Fruit fly (Drosophila melanogaster): Measurements from ENCODE around the gene Eogt.
A peak's percentile ranks its signal among the peaks of the same experiment; 100 is the strongest.

The Eogt gene

dm6 chr2L:2348479-2348878 lies 32.4 kb upstream of the Eogt start (continued):
- no peak for TF ChIP-seq Opbp (GFP tag; IDR thresholded peaks at IDR 0.05; ENCODE audit: partially characterized antibody)
- peak; percentile 82 for TF ChIP-seq CG13894 (tag; optimal IDR thresholded peaks at IDR 0.05)
- peak; percentile 62; the same call in 2 of the 3 replicates for TF ChIP-seq dysf (GFP tag; IDR thresholded peaks at IDR 0.05)
- TF ChIP-seq CG13424 (tag; optimal IDR thresholded peaks at IDR 0.05) = peak; percentile 52
- peak; percentile 24 for TF ChIP-seq nmo (GFP tag; optimal IDR thresholded peaks at IDR 0.05)
- TF ChIP-seq pan (optimal IDR thresholded peaks at IDR 0.05) = no peak
- TF ChIP-seq pan (GFP tag; optimal IDR thresholded peaks at IDR 0.05 in 1 of 2, IDR thresholded peaks at IDR 0.05 in 1 of 2) = peak in 1 of 2 experiments; percentile 48
- TF ChIP-seq NfI (GFP tag; optimal IDR thresholded peaks at IDR 0.05) = peak; percentile 42
- TF ChIP-seq pita (GFP tag; optimal IDR thresholded peaks at IDR 0.05) = no peak
- peak; percentile 50 for TF ChIP-seq CG9817 (tag; optimal IDR thresholded peaks at IDR 0.05)
- TF ChIP-seq BEAF-32 (GFP tag; optimal IDR thresholded peaks at IDR 0.05) = no peak
- peak; percentile 7 for TF ChIP-seq CG12071 (GFP tag; optimal IDR thresholded peaks at IDR 0.05)
- TF ChIP-seq CG3726 (GFP tag; IDR thresholded peaks at IDR 0.05) = 0 out of 3 replicates have a peak, but pooled peaks have one; percentile 47
- TF ChIP-seq CG31441 (GFP tag; IDR thresholded peaks at IDR 0.05) = peak; percentile 45; the same call in 1 of the 2 replicates
- TF ChIP-seq Fer3 (tag; optimal IDR thresholded peaks at IDR 0.05) = peak; percentile 47
- peak; percentile 21; the same call in 1 of the 3 replicates for TF ChIP-seq Aef1 (GFP tag; IDR thresholded peaks at IDR 0.05)
- TF ChIP-seq H2.0 (GFP tag; IDR thresholded peaks at IDR 0.05) = 0 out of 2 replicates have a peak, but pooled peaks have one; percentile 13
- TF ChIP-seq CG4404 (GFP tag; IDR thresholded peaks at IDR 0.05) = peak; percentile 51
- TF ChIP-seq prd (optimal IDR thresholded peaks at IDR 0.05) = no peak
- TF ChIP-seq prd (GFP tag; IDR thresholded peaks at IDR 0.05) = peak; percentile 56; the same call in 2 of the 3 replicates
- no peak for TF ChIP-seq CG31388 (GFP tag; optimal IDR thresholded peaks at IDR 0.05)
- TF ChIP-seq tgo (GFP tag; IDR thresholded peaks at IDR 0.05) = peak; percentile 41; the same call in 1 of the 3 replicates
- TF ChIP-seq CG14050 (GFP tag; IDR thresholded peaks at IDR 0.05) = peak; percentile 22; the same call in 1 of the 3 replicates
- TF ChIP-seq ind (GFP tag; optimal IDR thresholded peaks at IDR 0.05) = peak; percentile 19
- TF ChIP-seq slbo (GFP tag; IDR thresholded peaks at IDR 0.05) = peak; percentile 34
- TF ChIP-seq wek (GFP tag; optimal IDR thresholded peaks at IDR 0.05) = no peak
- TF ChIP-seq CG12155 (GFP tag; optimal IDR thresholded peaks at IDR 0.05) = peak; percentile 16
- peak; percentile 12 for TF ChIP-seq D19B (GFP tag; optimal IDR thresholded peaks at IDR 0.05)
- TF ChIP-seq bsh (GFP tag; optimal IDR thresholded peaks at IDR 0.05) = no peak
- peak; percentile 45 for TF ChIP-seq lilli (GFP tag; optimal IDR thresholded peaks at IDR 0.05)
- peak; percentile 46 for TF ChIP-seq B-H2 (GFP tag; optimal IDR thresholded peaks at IDR 0.05)
- TF ChIP-seq Deaf1 (tag; optimal IDR thresholded peaks at IDR 0.05) = peak; percentile 30
- no peak for TF ChIP-seq ttk (GFP tag; IDR thresholded peaks at IDR 0.05)
- no peak for TF ChIP-seq Sry-β (GFP tag; optimal IDR thresholded peaks at IDR 0.05)
- TF ChIP-seq shn (GFP tag; optimal IDR thresholded peaks at IDR 0.05) = no peak
- peak; percentile 68 for TF ChIP-seq Rfx (GFP tag; IDR thresholded peaks at IDR 0.05)
- peak; percentile 46 for TF ChIP-seq caup (GFP tag; optimal IDR thresholded peaks at IDR 0.05; ENCODE audit: severe bottlenecking)
- peak; percentile 45 for TF ChIP-seq CG12391 (tag; optimal IDR thresholded peaks at IDR 0.05)
- TF ChIP-seq CG14710 (tag; optimal IDR thresholded peaks at IDR 0.05) = no peak
- peak; percentile 17 for TF ChIP-seq CG10543 (GFP tag; optimal IDR thresholded peaks at IDR 0.05)
- peak; percentile 74 for TF ChIP-seq lab (GFP tag; optimal IDR thresholded peaks at IDR 0.05)
- TF ChIP-seq CG17385 (GFP tag; optimal IDR thresholded peaks at IDR 0.05) = peak; percentile 35
- peak; percentile 39 for TF ChIP-seq Ptx1 (GFP tag; IDR thresholded peaks at IDR 0.05)
- TF ChIP-seq CG3281 (GFP tag; optimal IDR thresholded peaks at IDR 0.05) = peak; percentile 57
- peak; percentile 47 for TF ChIP-seq CG10147 (GFP tag; optimal IDR thresholded peaks at IDR 0.05)
- TF ChIP-seq CG3847 (GFP tag; IDR thresholded peaks at IDR 0.05) = peak; percentile 53
- TF ChIP-seq fu2 (GFP tag; optimal IDR thresholded peaks at IDR 0.05) = no peak
- peak; percentile 57 for TF ChIP-seq CG15269 (tag; optimal IDR thresholded peaks at IDR 0.05)
- peak; percentile 43 for TF ChIP-seq HHEX (GFP tag; optimal IDR thresholded peaks at IDR 0.05)
- TF ChIP-seq Poxn (GFP tag; IDR thresholded peaks at IDR 0.05) = no peak

All from whole organism, embryonic.